Fruit fly (Drosophila melanogaster) whole organism, pupa: ENCODE results near the gene VGlut.

Source experiments
- CG10348 ChIP-seq: fragments of 200-800 bp; sonication (Bioruptor generic); IDR thresholded peaks from 2 replicates; pipeline ENCODE4 v1.3.6; 2022; ENCODE audit warnings: missing biosample characterization, missing genetic modification characterization
- CG13204 ChIP-seq: fragments of 200-800 bp; sonication (Bioruptor generic); optimal IDR thresholded peaks from 2 replicates; lab custom pipeline; 2018; ENCODE audit warnings: missing biosample characterization, mild to moderate bottlenecking, missing genetic modification characterization, moderate library complexity
- CG14655 ChIP-seq: fragments of 200-800 bp; sonication (Bioruptor generic); optimal IDR thresholded peaks from 3 replicates; lab custom pipeline; 2017; ENCODE audit warnings: mild to moderate bottlenecking, missing biosample characterization, missing genetic modification reagents, missing genetic modification characterization
- CG15710 ChIP-seq: fragments of 200-800 bp; sonication (Bioruptor generic); optimal IDR thresholded peaks from 2 replicates; lab custom pipeline; 2018; ENCODE audit warnings: missing biosample characterization, mild to moderate bottlenecking, missing genetic modification characterization, moderate library complexity
- CG17806 ChIP-seq: fragments of 200-800 bp; sonication (Bioruptor generic); optimal IDR thresholded peaks from 2 replicates; lab custom pipeline; 2018; ENCODE audit warnings: missing biosample characterization, mild to moderate bottlenecking, missing genetic modification characterization, moderate library complexity
- CG32121 ChIP-seq: fragments of 200-800 bp; sonication (Bioruptor generic); IDR thresholded peaks from 2 replicates; pipeline ENCODE4 v1.3.6; 2022; ENCODE audit warnings: missing biosample characterization, missing genetic modification characterization
- CG34367 ChIP-seq: fragments of 200-800 bp; sonication (Bioruptor generic); optimal IDR thresholded peaks from 2 replicates; lab custom pipeline; 2018; ENCODE audit warnings: missing biosample characterization, mild to moderate bottlenecking, missing genetic modification characterization
- CG4496 ChIP-seq: fragments of 200-800 bp; sonication (Bioruptor generic); IDR thresholded peaks from 3 replicates; pipeline ENCODE4 v1.3.6; 2022; ENCODE audit warnings: missing biosample characterization, missing genetic modification characterization
- CG8159 ChIP-seq: fragments of 200-800 bp; sonication (Bioruptor generic); optimal IDR thresholded peaks from 3 replicates; lab custom pipeline; 2018; ENCODE audit warnings: missing biosample characterization, mild to moderate bottlenecking, missing genetic modification characterization, moderate library complexity
- CG8301 ChIP-seq: fragments of 200-800 bp; sonication (Bioruptor generic); optimal IDR thresholded peaks from 2 replicates; lab custom pipeline; 2018; ENCODE audit warnings: missing biosample characterization, mild to moderate bottlenecking, missing genetic modification characterization
- CG9948 ChIP-seq: fragments of 200-800 bp; sonication (Bioruptor generic); optimal IDR thresholded peaks from 2 replicates; lab custom pipeline; 2018; ENCODE audit warnings: missing biosample characterization, mild to moderate bottlenecking, missing genetic modification characterization, moderate library complexity
- D1 ChIP-seq: fragments of 200-800 bp; sonication (Bioruptor generic); optimal IDR thresholded peaks from 2 replicates; lab custom pipeline; 2018; ENCODE audit warnings: missing biosample characterization, mild to moderate bottlenecking, missing genetic modification characterization, moderate library complexity
- EcR ChIP-seq: fragments of 200-800 bp; sonication (Bioruptor generic); optimal IDR thresholded peaks from 3 replicates; lab custom pipeline; 2019; ENCODE audit warnings: missing biosample characterization, missing genetic modification characterization, mild to moderate bottlenecking, moderate library complexity, missing genetic modification reagents
- Ets98B ChIP-seq: fragments of 200-800 bp; sonication (Bioruptor generic); IDR thresholded peaks from 2 replicates; pipeline ENCODE4 v1.3.6; 2022; ENCODE audit warnings: missing biosample characterization, missing genetic modification characterization
- Pif1A ChIP-seq: fragments of 200-800 bp; sonication (Bioruptor generic); optimal IDR thresholded peaks from 3 replicates; lab custom pipeline; 2016; ENCODE audit warnings: missing biosample characterization, missing genetic modification characterization
- Pif1B ChIP-seq: fragments of 200-800 bp; sonication (Bioruptor generic); optimal IDR thresholded peaks from 3 replicates; lab custom pipeline; 2016; ENCODE audit warnings: missing biosample characterization, missing genetic modification characterization
- Snoo ChIP-seq: fragments of 200-800 bp; sonication (Bioruptor generic); optimal IDR thresholded peaks from 3 replicates; lab custom pipeline; 2017; ENCODE audit warnings: missing biosample characterization, mild to moderate bottlenecking, missing genetic modification characterization, inconsistent platforms
- fd96Ca ChIP-seq: fragments of 200-800 bp; sonication (Bioruptor generic); IDR thresholded peaks from 3 replicates; pipeline ENCODE4 v1.3.6; 2022; ENCODE audit warnings: missing biosample characterization, missing genetic modification characterization
- gl ChIP-seq: fragments of 200-800 bp; sonication (Bioruptor generic); optimal IDR thresholded peaks from 2 replicates; lab custom pipeline; 2018; ENCODE audit warnings: missing biosample characterization, mild to moderate bottlenecking, missing genetic modification characterization

The VGlut gene

DNA sequence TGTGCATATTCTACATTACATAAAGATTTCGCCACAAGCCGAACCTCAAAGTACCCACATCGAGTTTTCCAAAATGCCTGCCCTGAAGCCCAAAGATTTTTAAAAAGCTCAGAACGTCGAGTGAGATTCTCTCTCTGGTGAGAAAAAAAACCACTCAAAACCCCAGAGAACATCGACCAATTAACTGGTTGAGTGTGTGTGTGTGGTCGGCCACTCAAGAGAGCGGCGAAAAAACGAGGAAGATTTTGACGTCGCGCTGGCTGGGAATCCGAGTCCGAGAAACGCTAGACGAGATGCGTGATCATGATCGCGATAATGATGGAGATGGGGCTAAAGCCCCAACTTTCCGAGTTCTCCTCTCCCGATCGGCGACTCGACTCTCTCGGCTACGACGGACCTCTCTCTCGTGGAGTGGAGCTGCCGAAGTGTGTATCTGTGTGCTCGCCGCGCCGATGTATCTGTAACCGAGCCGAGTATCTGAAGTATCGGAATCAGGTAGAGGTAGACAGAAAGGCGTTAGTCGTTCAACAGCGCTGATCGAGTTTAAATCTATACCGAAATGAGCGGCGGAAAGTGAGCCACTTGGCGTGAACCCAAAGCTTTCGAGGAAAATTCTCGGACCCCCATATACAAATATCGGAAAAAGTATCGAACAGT, 50.8 kb downstream of the VGlut start:
- no peak for TF ChIP-seq Snoo (tag; lab: Kevin White, UChicago)
- TF ChIP-seq CG4496 (GFP tag; lab: Robert Waterston, UW), result 0 out of 3 replicates have a peak, but pooled peaks have one; percentile 35
- TF ChIP-seq D1 (tag; lab: Kevin White, UChicago), result no peak
- TF ChIP-seq EcR (GFP tag; lab: Kevin White, UChicago), result peak; percentile 80
- no peak for TF ChIP-seq CG32121 (GFP tag; lab: Robert Waterston, UW)
- no peak for TF ChIP-seq Pif1B (GFP tag; lab: Kevin White, UChicago)
- TF ChIP-seq CG10348 (GFP tag; lab: Robert Waterston, UW), result no peak
- peak; percentile 26 for TF ChIP-seq CG13204 (GFP tag; lab: Kevin White, UChicago)
- TF ChIP-seq gl, result no peak

DNA sequence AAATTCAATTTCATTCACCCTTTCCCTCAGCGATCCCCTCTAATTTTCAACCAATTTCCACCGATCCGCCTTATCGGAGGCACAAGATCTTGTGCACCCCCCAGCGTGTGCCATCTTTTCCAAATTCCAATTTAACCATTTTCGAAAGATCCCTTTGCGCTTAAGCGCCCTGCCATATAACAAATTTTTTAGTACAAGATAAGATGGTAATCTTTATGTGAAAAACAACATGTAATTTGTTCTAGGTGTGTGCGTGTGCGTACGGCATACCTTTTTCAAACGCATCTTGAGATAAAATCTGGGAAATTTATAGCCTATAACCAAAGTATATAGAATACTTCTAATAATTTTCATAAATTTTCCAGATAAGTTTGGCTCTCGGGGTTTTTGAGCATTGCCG, 53.7 kb downstream of the VGlut start:
- TF ChIP-seq Ets98B (no peak), gl (no peak), Pif1A (GFP tag; lab: Kevin White, UChicago) (no peak), CG17806 (tag; lab: Kevin White, UChicago) (no peak), CG14655 (no peak), Snoo (tag; lab: Kevin White, UChicago) (no peak), CG34367 (no peak), CG32121 (GFP tag; lab: Robert Waterston, UW) (no peak), Pif1B (GFP tag; lab: Kevin White, UChicago) (no peak), CG9948 (tag; lab: Kevin White, UChicago) (no peak), CG15710 (tag; lab: Kevin White, UChicago) (no peak), CG10348 (GFP tag; lab: Robert Waterston, UW) (no peak), CG4496 (GFP tag; lab: Robert Waterston, UW) (no peak), fd96Ca (no peak), CG8301 (tag; lab: Kevin White, UChicago) (no peak), CG13204 (GFP tag; lab: Kevin White, UChicago) (no peak), D1 (tag; lab: Kevin White, UChicago) (no peak), EcR (GFP tag; lab: Kevin White, UChicago) (no peak)

DNA sequence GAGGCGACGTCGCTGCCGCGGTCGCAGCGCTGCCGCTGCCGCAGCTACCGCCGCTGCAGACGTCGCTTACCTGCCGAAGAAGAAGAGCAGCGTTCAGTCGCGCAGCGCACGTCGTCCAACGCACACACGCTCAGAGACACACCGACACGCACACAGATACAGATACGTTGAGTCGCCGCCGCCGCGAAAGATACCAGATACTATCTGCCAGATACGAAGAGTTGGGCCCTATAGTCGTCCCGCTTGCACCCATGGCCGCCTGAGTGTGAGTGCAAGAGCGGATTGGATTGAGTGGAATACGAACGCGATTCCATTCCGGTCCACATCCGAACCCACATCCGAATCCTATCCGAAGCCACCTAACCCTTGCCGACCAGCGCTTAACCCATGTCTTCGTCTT, 54.5 kb downstream of the VGlut start:
- TF ChIP-seq CG4496 (GFP tag; lab: Robert Waterston, UW) (peak; percentile 28; the same call in 1 of the 3 replicates), EcR (GFP tag; lab: Kevin White, UChicago) (peak; percentile 9), CG32121 (GFP tag; lab: Robert Waterston, UW) (no peak), fd96Ca (no peak), CG34367 (no peak), Pif1B (GFP tag; lab: Kevin White, UChicago) (no peak), CG13204 (GFP tag; lab: Kevin White, UChicago) (peak; percentile 94)

DNA sequence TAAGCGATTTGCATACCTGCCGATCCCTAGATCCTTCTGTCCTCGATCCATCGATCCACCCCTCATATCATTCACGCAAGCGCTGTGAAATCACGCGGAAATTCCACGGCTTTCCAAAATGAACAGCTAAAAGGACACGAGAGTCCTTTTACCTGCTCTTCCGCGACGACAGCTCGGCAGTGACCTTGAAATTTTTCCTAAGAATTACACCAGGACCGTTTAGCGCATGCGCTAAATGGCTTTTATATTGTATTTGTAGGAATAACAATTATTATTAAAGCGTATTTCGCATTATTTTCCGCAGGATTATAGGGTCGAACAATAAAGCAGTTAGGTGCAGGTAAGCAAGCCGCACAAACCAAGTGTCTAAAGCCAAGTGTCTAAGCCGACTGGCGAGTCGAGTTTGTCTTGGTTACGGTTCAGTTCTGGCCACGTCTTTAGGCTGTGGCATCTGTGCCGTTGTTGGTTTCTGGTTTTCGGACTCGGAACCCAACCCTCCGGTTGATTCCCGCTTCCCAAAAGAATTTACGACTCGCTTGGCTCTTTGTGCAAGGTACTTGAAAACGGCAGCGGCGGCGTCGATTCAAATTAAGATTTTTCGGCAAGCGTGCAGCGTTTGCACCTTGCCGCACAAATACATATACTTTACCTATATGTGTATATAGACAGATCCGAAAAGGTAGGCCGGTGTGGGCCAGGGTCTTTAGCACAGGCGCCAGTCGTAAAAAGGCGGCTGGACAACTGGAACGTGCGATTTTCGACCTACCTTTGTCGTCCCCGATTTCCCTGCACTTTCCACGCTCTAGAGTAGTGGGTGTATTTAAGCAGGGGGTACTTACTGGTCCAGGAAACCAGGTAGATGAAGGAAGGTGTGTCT, 56.7 kb downstream of the VGlut start:
- no peak for TF ChIP-seq CG14655
- no peak for TF ChIP-seq CG17806 (tag; lab: Kevin White, UChicago)
- TF ChIP-seq CG10348 (GFP tag; lab: Robert Waterston, UW), result no peak
- no peak for TF ChIP-seq CG13204 (GFP tag; lab: Kevin White, UChicago)
- TF ChIP-seq CG34367, result no peak
- no peak for TF ChIP-seq Pif1B (GFP tag; lab: Kevin White, UChicago)
- TF ChIP-seq gl, result no peak
- no peak for TF ChIP-seq CG8159 (tag; lab: Kevin White, UChicago)
- no peak for TF ChIP-seq CG9948 (tag; lab: Kevin White, UChicago)
- TF ChIP-seq, all 21 proteins: peak for 0

DNA sequence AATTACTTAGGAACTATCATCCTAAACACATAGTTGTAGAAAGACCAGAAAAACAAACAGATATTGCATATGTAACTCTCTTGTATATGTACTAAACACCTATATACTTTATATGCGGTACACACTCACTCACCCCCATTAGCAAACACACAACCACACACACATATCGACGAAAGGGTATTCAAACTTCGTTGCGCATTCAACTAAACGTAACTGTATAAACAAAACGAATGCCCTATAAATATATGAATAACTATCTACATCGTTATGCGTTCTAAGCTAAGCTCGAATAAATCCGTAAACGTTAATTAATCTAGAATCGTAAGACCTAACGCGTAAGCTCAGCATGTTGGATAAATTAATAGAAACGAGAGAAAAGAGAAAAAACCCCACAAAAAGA, 59.1 kb downstream of the VGlut start:
- TF ChIP-seq CG8301 (tag; lab: Kevin White, UChicago), result no peak
- TF ChIP-seq CG17806 (tag; lab: Kevin White, UChicago), result no peak
